Worm (Caenorhabditis elegans): Measurements from ENCODE around the gene F13H8.1.

The F13H8.1 gene

ce11 chrII:6292527-6292926 lies 9.3 kb downstream of the F13H8.1 start, which contains the start of gene nyn-3:
nyn-3 (minus strand) TSS chrII:6292627.
- TF ChIP-seq nhr-90 (tag; optimal IDR thresholded peaks at IDR 0.05) (no peak), ama-1 (optimal IDR thresholded peaks at IDR 0.05) (no peak), ama-1 (GFP tag; optimal IDR thresholded peaks at IDR 0.05) (no peak), madf-3 (GFP tag; IDR thresholded peaks at IDR 0.05) (no peak), cebp-1 (GFP tag; IDR thresholded peaks at IDR 0.05) (no peak), cebp-1 (tag; optimal IDR thresholded peaks at IDR 0.05) (no peak), B0035.1 (tag; optimal IDR thresholded peaks at IDR 0.05) (no peak), xnd-1 (tag; optimal IDR thresholded peaks at IDR 0.05) (no peak), egl-18 (GFP tag; IDR thresholded peaks at IDR 0.05) (no peak), ztf-25 (GFP tag; IDR thresholded peaks at IDR 0.05) (no peak), F57C9.4 (tag; optimal IDR thresholded peaks at IDR 0.05) (no peak), attf-6 (GFP tag; IDR thresholded peaks at IDR 0.05) (no peak), snpc-1.1 (tag; optimal IDR thresholded peaks at IDR 0.05; ENCODE audit: insufficient read depth) (no peak), tbx-9 (tag; optimal IDR thresholded peaks at IDR 0.05; ENCODE audit: borderline replicate concordance) (no peak), F37B4.10 (GFP tag; IDR thresholded peaks at IDR 0.05) (no peak)

- TF ChIP-seq rcor-1 (GFP tag; IDR thresholded peaks at IDR 0.05) (no peak), F37B4.10 (GFP tag; IDR thresholded peaks at IDR 0.05) (no peak), tbp1 (GFP tag; optimal IDR thresholded peaks at IDR 0.05) (no peak), egl-18 (GFP tag; IDR thresholded peaks at IDR 0.05) (no peak), bed-1 (GFP tag; IDR thresholded peaks at IDR 0.05) (no peak), madf-3 (GFP tag; IDR thresholded peaks at IDR 0.05) (no peak), ceh-27 (GFP tag; optimal IDR thresholded peaks at IDR 0.05) (no peak), T07F8.4 (tag; optimal IDR thresholded peaks at IDR 0.05) (no peak), C06A6.2 (GFP tag; conservative IDR thresholded peaks at IDR 0.05) (no peak), sea-2 (GFP tag; IDR thresholded peaks at IDR 0.05) (no peak), him-1 (tag; optimal IDR thresholded peaks at IDR 0.05) (no peak), unc-62 (GFP tag; optimal IDR thresholded peaks at IDR 0.05) (no peak), F22D6.2 (tag; optimal IDR thresholded peaks at IDR 0.05) (no peak), sptf-2 (GFP tag; optimal IDR thresholded peaks at IDR 0.05) (no peak), nfya-1 (tag; optimal IDR thresholded peaks at IDR 0.05; ENCODE audit: borderline replicate concordance, insufficient read depth) (no peak), attf-3 (GFP tag; conservative IDR thresholded peaks at IDR 0.05) (no peak), lir-1 (GFP tag; conservative IDR thresholded peaks at IDR 0.05) (no peak), xnd-1 (tag; optimal IDR thresholded peaks at IDR 0.05) (no peak), D2030.7 (GFP tag; IDR thresholded peaks at IDR 0.05) (no peak)
Measured at ce11 chrII:6294261-6294660, 11.1 kb downstream of the F13H8.1 start, which contains the start of gene mps-1. mps-1 (minus strand) TSS chrII:6294361.

- TF ChIP-seq lsy-27 (tag; optimal IDR thresholded peaks at IDR 0.05; ENCODE audit: borderline replicate concordance, insufficient read depth), result no peak
- TF ChIP-seq snpc-1.3 (tag; optimal IDR thresholded peaks at IDR 0.05; ENCODE audit: insufficient read depth), result no peak
- TF ChIP-seq zfh-2 (GFP tag; conservative IDR thresholded peaks at IDR 0.05), result no peak
- TF ChIP-seq ama-1 (optimal IDR thresholded peaks at IDR 0.05), result no peak
- TF ChIP-seq ama-1 (GFP tag; optimal IDR thresholded peaks at IDR 0.05), result no peak
- TF ChIP-seq B0019.2 (GFP tag; conservative IDR thresholded peaks at IDR 0.05), result no peak
- no peak for TF ChIP-seq Y95B8A.8 (GFP tag; IDR thresholded peaks at IDR 0.05)
- TF ChIP-seq cebp-1 (GFP tag; IDR thresholded peaks at IDR 0.05), result no peak
- no peak for TF ChIP-seq cebp-1 (tag; optimal IDR thresholded peaks at IDR 0.05)
- no peak for TF ChIP-seq lin-35 (GFP tag; optimal IDR thresholded peaks at IDR 0.05)
Measured at ce11 chrII:6303209-6303740, 20.1 kb downstream of the F13H8.1 start, which contains the start of gene C29F5.1. C29F5.1 (plus strand) TSS chrII:6303525.
